Worm (Caenorhabditis elegans): ENCODE results near the gene nhr-119.
A peak's percentile ranks its signal among the peaks of the same experiment; 100 is the strongest.

nhr-119 gene

ce11 chrII:2796431-2796830 is 4.0 kb downstream of the nhr-119 start:
- TF ChIP-seq nhr-2 (tag; optimal IDR thresholded peaks at IDR 0.05) (no peak), drap-1 (GFP tag; optimal IDR thresholded peaks at IDR 0.05) (no peak), ces-1 (GFP tag; optimal IDR thresholded peaks at IDR 0.05) (no peak), mep-1 (tag; optimal IDR thresholded peaks at IDR 0.05) (no peak), ceh-83 (GFP tag; optimal IDR thresholded peaks at IDR 0.05) (no peak), elt-1 (tag; optimal IDR thresholded peaks at IDR 0.05; ENCODE audit: borderline replicate concordance, insufficient read depth) (no peak), bed-3 (GFP tag; optimal IDR thresholded peaks at IDR 0.05) (no peak), nhr-28 (tag; optimal IDR thresholded peaks at IDR 0.05) (no peak), mab-5 (tag; optimal IDR thresholded peaks at IDR 0.05) (no peak), sptf-1 (tag; optimal IDR thresholded peaks at IDR 0.05) (no peak), cnd-1 (tag; optimal IDR thresholded peaks at IDR 0.05) (no peak), unc-39 (tag; optimal IDR thresholded peaks at IDR 0.05) (no peak), blmp-1 (tag; optimal IDR thresholded peaks at IDR 0.05) (no peak), tbx-8 (GFP tag; optimal IDR thresholded peaks at IDR 0.05) (no peak), lin-13 (tag; optimal IDR thresholded peaks at IDR 0.05) (no peak), lsy-2 (tag; optimal IDR thresholded peaks at IDR 0.05) (no peak), unc-62 (GFP tag; optimal IDR thresholded peaks at IDR 0.05) (no peak), ztf-11 (tag; optimal IDR thresholded peaks at IDR 0.05) (no peak), hlh-1 (tag; optimal IDR thresholded peaks at IDR 0.05) (no peak), ceh-39 (tag; optimal IDR thresholded peaks at IDR 0.05) (no peak)

- TF ChIP-seq lsy-2 (tag; optimal IDR thresholded peaks at IDR 0.05), result no peak
- TF ChIP-seq cnd-1 (tag; optimal IDR thresholded peaks at IDR 0.05), result no peak
- no peak for TF ChIP-seq drap-1 (GFP tag; optimal IDR thresholded peaks at IDR 0.05)
- TF ChIP-seq lin-32 (GFP tag; optimal IDR thresholded peaks at IDR 0.05), result no peak
- TF ChIP-seq unc-39 (tag; optimal IDR thresholded peaks at IDR 0.05), result no peak
- TF ChIP-seq zip-8 (tag; optimal IDR thresholded peaks at IDR 0.05), result no peak
Measured at ce11 chrII:2795413-2795812, 5.0 kb downstream of the nhr-119 start.

- no peak for TF ChIP-seq M03D4.4 (tag; optimal IDR thresholded peaks at IDR 0.05)
- no peak for TF ChIP-seq mep-1 (tag; optimal IDR thresholded peaks at IDR 0.05)
- no peak for TF ChIP-seq blmp-1 (tag; optimal IDR thresholded peaks at IDR 0.05)
- no peak for TF ChIP-seq bed-3 (GFP tag; optimal IDR thresholded peaks at IDR 0.05)
- no peak for TF ChIP-seq lin-32 (GFP tag; optimal IDR thresholded peaks at IDR 0.05)
- TF ChIP-seq nhr-237 (tag; optimal IDR thresholded peaks at IDR 0.05), result no peak
- TF ChIP-seq ham-2 (GFP tag; optimal IDR thresholded peaks at IDR 0.05), result no peak
- no peak for TF ChIP-seq flh-1 (GFP tag; optimal IDR thresholded peaks at IDR 0.05)
- no peak for TF ChIP-seq elt-3 (tag; optimal IDR thresholded peaks at IDR 0.05)
- TF ChIP-seq nhr-28 (tag; optimal IDR thresholded peaks at IDR 0.05), result no peak
- no peak for TF ChIP-seq ces-1 (GFP tag; optimal IDR thresholded peaks at IDR 0.05)
- TF ChIP-seq pha-4 (tag; optimal IDR thresholded peaks at IDR 0.05), result no peak
- TF ChIP-seq ceh-43 (GFP tag; optimal IDR thresholded peaks at IDR 0.05), result no peak
- TF ChIP-seq ceh-83 (GFP tag; optimal IDR thresholded peaks at IDR 0.05), result no peak
- TF ChIP-seq nhr-2 (tag; optimal IDR thresholded peaks at IDR 0.05), result no peak
- no peak for TF ChIP-seq cnd-1 (tag; optimal IDR thresholded peaks at IDR 0.05)
- TF ChIP-seq unc-62 (GFP tag; optimal IDR thresholded peaks at IDR 0.05), result no peak
- no peak for TF ChIP-seq zip-8 (tag; optimal IDR thresholded peaks at IDR 0.05)
- no peak for TF ChIP-seq nhr-76 (tag; optimal IDR thresholded peaks at IDR 0.05)
Measured at ce11 chrII:2791693-2792092, 8.7 kb downstream of the nhr-119 start.

- TF ChIP-seq unc-62 (GFP tag; optimal IDR thresholded peaks at IDR 0.05), result no peak
Measured at ce11 chrII:2787849-2788248, 12.6 kb downstream of the nhr-119 start.

ce11 chrII:2787031-2787512 is 13.3 kb downstream of the nhr-119 start, which contains the start of the genes F08D12.12 and srpa-72:
F08D12.12 (minus strand) TSS chrII:2787081.
srpa-72 (plus strand) TSS chrII:2787481.
- TF ChIP-seq ztf-11 (tag; optimal IDR thresholded peaks at IDR 0.05), result no peak
- TF ChIP-seq bed-3 (GFP tag; optimal IDR thresholded peaks at IDR 0.05), result no peak
- no peak for TF ChIP-seq ces-1 (GFP tag; optimal IDR thresholded peaks at IDR 0.05)
- no peak for TF ChIP-seq flh-1 (GFP tag; optimal IDR thresholded peaks at IDR 0.05)
- no peak for TF ChIP-seq drap-1 (GFP tag; optimal IDR thresholded peaks at IDR 0.05)
- no peak for TF ChIP-seq ceh-39 (tag; optimal IDR thresholded peaks at IDR 0.05)
- TF ChIP-seq nhr-76 (tag; optimal IDR thresholded peaks at IDR 0.05), result no peak
- peak; percentile 7 for TF ChIP-seq unc-120 (tag; optimal IDR thresholded peaks at IDR 0.05; ENCODE audit: poor library complexity, severe bottlenecking)
- no peak for TF ChIP-seq ceh-43 (GFP tag; optimal IDR thresholded peaks at IDR 0.05)
- TF ChIP-seq mab-5 (tag; optimal IDR thresholded peaks at IDR 0.05), result no peak
- TF ChIP-seq unc-39 (tag; optimal IDR thresholded peaks at IDR 0.05), result no peak
- no peak for TF ChIP-seq nhr-12 (tag; optimal IDR thresholded peaks at IDR 0.05)
- no peak for TF ChIP-seq snpc-4 (tag; optimal IDR thresholded peaks at IDR 0.05)
- peak; percentile 45 for TF ChIP-seq pha-4 (tag; optimal IDR thresholded peaks at IDR 0.05)
- TF ChIP-seq lin-13 (tag; optimal IDR thresholded peaks at IDR 0.05), result no peak
- TF ChIP-seq elt-3 (tag; optimal IDR thresholded peaks at IDR 0.05), result no peak
- no peak for TF ChIP-seq elt-1 (tag; optimal IDR thresholded peaks at IDR 0.05; ENCODE audit: borderline replicate concordance, insufficient read depth)
- no peak for TF ChIP-seq nhr-237 (tag; optimal IDR thresholded peaks at IDR 0.05)
- TF ChIP-seq lsy-2 (tag; optimal IDR thresholded peaks at IDR 0.05), result peak; percentile 10
- no peak for TF ChIP-seq lin-32 (GFP tag; optimal IDR thresholded peaks at IDR 0.05)
- no peak for TF ChIP-seq blmp-1 (tag; optimal IDR thresholded peaks at IDR 0.05)

All from whole organism, mixed stage, embryonic.